Fruit fly (Drosophila melanogaster): Measurements from ENCODE around the gene Ugt36E1.

dm6 chr2L:18783357-18784040 lies 43.1 kb upstream of the Ugt36E1 start:
- no peak for TF ChIP-seq CG8478 (optimal IDR thresholded peaks at IDR 0.05)
- no peak for TF ChIP-seq CTCF (optimal IDR thresholded peaks at IDR 0.05)
